Fruit fly (Drosophila melanogaster): ENCODE data around the gene ND-B16.6.

The ND-B16.6 gene

DNA sequence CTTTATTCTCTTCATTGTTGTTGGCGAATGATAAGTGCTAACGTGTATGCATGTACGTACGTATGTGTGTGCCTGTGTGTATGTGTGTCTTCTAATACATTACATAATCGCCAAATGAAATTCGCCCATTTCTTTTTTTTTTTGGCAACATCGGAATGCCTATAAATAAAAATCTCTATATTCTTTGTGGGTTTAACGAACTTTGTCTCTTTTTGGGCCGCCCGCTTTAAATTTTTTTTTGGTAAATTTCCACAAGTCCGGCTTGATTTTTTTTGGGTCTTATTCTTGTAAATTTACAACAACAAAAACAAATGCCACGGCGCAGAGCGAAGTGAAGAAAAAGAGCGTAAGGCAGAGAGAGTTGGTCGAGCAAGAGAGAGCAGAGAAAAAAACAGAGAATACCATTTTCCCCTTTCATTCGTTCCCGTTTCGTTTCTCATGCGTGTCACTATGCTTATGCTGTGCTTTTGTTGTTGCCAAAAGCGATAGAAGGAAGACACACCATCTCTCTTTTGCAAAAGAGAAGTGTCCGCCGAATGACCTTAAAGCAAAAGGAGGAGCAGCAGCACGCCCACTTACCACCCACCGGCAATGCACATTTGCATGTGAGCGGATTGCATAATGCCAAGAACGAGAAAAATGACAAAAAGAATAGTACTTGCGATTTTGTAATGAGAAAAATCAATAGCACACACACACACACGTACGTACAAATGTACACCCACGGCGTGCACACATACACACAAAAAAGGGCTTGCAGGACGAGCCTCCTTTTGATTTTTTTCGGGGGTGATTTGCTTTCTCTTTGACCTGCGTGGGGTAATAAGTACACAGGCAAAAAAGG lies 2.8 kb upstream of the ND-B16.6 start:
- no peak for TF ChIP-seq pan (optimal IDR thresholded peaks at IDR 0.05)
- TF ChIP-seq tai (GFP tag; optimal IDR thresholded peaks at IDR 0.05) = peak; percentile 10
- no peak for TF ChIP-seq Jra (GFP tag; optimal IDR thresholded peaks at IDR 0.05)
- TF ChIP-seq sage (GFP tag; optimal IDR thresholded peaks at IDR 0.05) = peak; percentile 24
- TF ChIP-seq Abd-B (GFP tag; optimal IDR thresholded peaks at IDR 0.05) = no peak
- TF ChIP-seq Sp1 (GFP tag; optimal IDR thresholded peaks at IDR 0.05) = no peak
- no peak for TF ChIP-seq foxo (GFP tag; optimal IDR thresholded peaks at IDR 0.05)
- no peak for TF ChIP-seq brk (GFP tag; optimal IDR thresholded peaks at IDR 0.05)
- TF ChIP-seq dl (GFP tag; optimal IDR thresholded peaks at IDR 0.05; ENCODE audit: insufficient read depth in 1 of 2, partially characterized antibody in 2 of 2) = peak in 1 of 2 experiments; percentile 49
- TF ChIP-seq Dif (GFP tag; optimal IDR thresholded peaks at IDR 0.05; ENCODE audit: partially characterized antibody) = peak; percentile 43
- no peak for TF ChIP-seq HLH106 (tag; optimal IDR thresholded peaks at IDR 0.05)

dm6 chrX:6351917-6352768 lies 1.9 kb upstream of the ND-B16.6 start:
- TF ChIP-seq CrebA (GFP tag; optimal IDR thresholded peaks at IDR 0.05; ENCODE audit: borderline replicate concordance) (no peak), usp (GFP tag; optimal IDR thresholded peaks at IDR 0.05) (no peak), Sp1 (GFP tag; optimal IDR thresholded peaks at IDR 0.05) (peak; percentile 11), CG9705 (GFP tag; optimal IDR thresholded peaks at IDR 0.05) (no peak), Vsx2 (GFP tag; optimal IDR thresholded peaks at IDR 0.05; ENCODE audit: partially characterized antibody) (no peak), jim (GFP tag; optimal IDR thresholded peaks at IDR 0.05) (no peak), dmrt93B (GFP tag; optimal IDR thresholded peaks at IDR 0.05) (no peak), foxo (GFP tag; optimal IDR thresholded peaks at IDR 0.05) (peak in 1 of 2 experiments; percentile 11), lola (GFP tag; optimal IDR thresholded peaks at IDR 0.05) (no peak), sv (GFP tag; optimal IDR thresholded peaks at IDR 0.05) (peak; percentile 46), rgr (GFP tag; optimal IDR thresholded peaks at IDR 0.05) (peak; percentile 14), Abd-B (GFP tag; optimal IDR thresholded peaks at IDR 0.05) (no peak), dsf (GFP tag; optimal IDR thresholded peaks at IDR 0.05; ENCODE audit: borderline replicate concordance) (no peak), tai (GFP tag; optimal IDR thresholded peaks at IDR 0.05) (no peak), brk (GFP tag; optimal IDR thresholded peaks at IDR 0.05) (no peak), N (GFP tag; optimal IDR thresholded peaks at IDR 0.05) (no peak), psq (GFP tag; optimal IDR thresholded peaks at IDR 0.05) (peak; percentile 30), Dif (GFP tag; optimal IDR thresholded peaks at IDR 0.05; ENCODE audit: partially characterized antibody) (peak; percentile 42), OdsH (GFP tag; optimal IDR thresholded peaks at IDR 0.05) (peak; percentile 39), woc (GFP tag; optimal IDR thresholded peaks at IDR 0.05) (no peak), Hnf4 (GFP tag; optimal IDR thresholded peaks at IDR 0.05) (no peak), Hr78 (GFP tag; optimal IDR thresholded peaks at IDR 0.05) (no peak), br (GFP tag; optimal IDR thresholded peaks at IDR 0.05) (peak; percentile 14), h (GFP tag; optimal IDR thresholded peaks at IDR 0.05) (peak; percentile 43), HLH106 (tag; optimal IDR thresholded peaks at IDR 0.05) (peak; percentile 11), Mio (GFP tag; optimal IDR thresholded peaks at IDR 0.05) (no peak), dl (GFP tag; optimal IDR thresholded peaks at IDR 0.05; ENCODE audit: insufficient read depth in 1 of 2, partially characterized antibody in 2 of 2) (no peak), fru (GFP tag; optimal IDR thresholded peaks at IDR 0.05) (peak; percentile 22), Jra (GFP tag; optimal IDR thresholded peaks at IDR 0.05) (no peak), CG32264 (GFP tag; optimal IDR thresholded peaks at IDR 0.05) (no peak), Hr83 (GFP tag; optimal IDR thresholded peaks at IDR 0.05; ENCODE audit: poor library complexity, severe bottlenecking) (no peak), GATAd (GFP tag; optimal IDR thresholded peaks at IDR 0.05) (no peak), ey (GFP tag; optimal IDR thresholded peaks at IDR 0.05) (no peak), Myc (optimal IDR thresholded peaks at IDR 0.05) (peak; percentile 20), Rel (GFP tag; optimal IDR thresholded peaks at IDR 0.05) (no peak), Rel (tag; optimal IDR thresholded peaks at IDR 0.05) (peak; percentile 28), pan (optimal IDR thresholded peaks at IDR 0.05) (no peak), sage (GFP tag; optimal IDR thresholded peaks at IDR 0.05) (no peak), Dfd (GFP tag; optimal IDR thresholded peaks at IDR 0.05) (no peak)

Data from whole organism, wandering third instar larva.